Fruit fly (Drosophila melanogaster) whole organism, wandering third instar larva: ENCODE results near the gene RfC38.

ENCODE experiments used
- Abd-B ChIP-seq: fragments of >200 bp; optimal IDR thresholded peaks from 2 replicates; lab custom pipeline; 2017; ENCODE audit warnings: missing biosample characterization, missing genetic modification characterization
- CG32264 ChIP-seq: fragments of 200-800 bp; sonication (Bioruptor generic); optimal IDR thresholded peaks from 2 replicates; lab custom pipeline; 2016; ENCODE audit warnings: missing biosample characterization, missing genetic modification characterization
- CG9705 ChIP-seq: fragments of 200-800 bp; sonication (Bioruptor generic); optimal IDR thresholded peaks from 2 replicates; lab custom pipeline; 2018; ENCODE audit warnings: missing biosample characterization, mild to moderate bottlenecking, missing genetic modification characterization
- Dfd ChIP-seq: fragments of >200 bp; optimal IDR thresholded peaks from 2 replicates; lab custom pipeline; 2017; ENCODE audit warnings: missing biosample characterization, missing genetic modification characterization
- Dif ChIP-seq: fragments of 200-275, 200-300 bp; sonication (Bioruptor generic); optimal IDR thresholded peaks from 2 replicates; lab custom pipeline; 2018; ENCODE audit warnings: missing biosample characterization, missing genetic modification characterization; ENCODE audit not compliant: partially characterized antibody
- GATAd ChIP-seq: sonication (Bioruptor generic); optimal IDR thresholded peaks from 2 replicates; lab custom pipeline; 2016; ENCODE audit warnings: missing biosample characterization, missing genetic modification characterization
- Hnf4 ChIP-seq: fragments of 200-800 bp; sonication (Bioruptor generic); optimal IDR thresholded peaks from 2 replicates; lab custom pipeline; 2016; ENCODE audit warnings: missing biosample characterization, mild to moderate bottlenecking, missing genetic modification characterization
- Hr78 ChIP-seq: fragments of >200 bp; optimal IDR thresholded peaks from 2 replicates; lab custom pipeline; 2017; ENCODE audit warnings: missing biosample characterization, missing genetic modification characterization
- Hr83 ChIP-seq: fragments of 200-300 bp; sonication (Bioruptor generic); optimal IDR thresholded peaks from 2 replicates; lab custom pipeline; 2016; ENCODE audit warnings: missing biosample characterization, mild to moderate bottlenecking, missing genetic modification characterization, moderate library complexity; ENCODE audit not compliant: poor library complexity, severe bottlenecking
- Mio ChIP-seq: sonication (Bioruptor generic); optimal IDR thresholded peaks from 2 replicates; lab custom pipeline; 2016; ENCODE audit warnings: missing biosample characterization, missing genetic modification characterization
- Myc ChIP-seq: fragments of >200 bp; optimal IDR thresholded peaks from 2 replicates; lab custom pipeline; 2017
- N ChIP-seq: fragments of >200 bp; optimal IDR thresholded peaks from 2 replicates; lab custom pipeline; 2018; ENCODE audit warnings: missing biosample characterization, missing external identifiers, missing genetic modification characterization
- OdsH ChIP-seq: fragments of 200-800 bp; sonication (Bioruptor generic); optimal IDR thresholded peaks from 2 replicates; lab custom pipeline; 2016; ENCODE audit warnings: missing biosample characterization, mild to moderate bottlenecking, missing genetic modification characterization
- Rel ChIP-seq, 2 experiments: fragments of 200-800 bp; sonication (Bioruptor generic) in 1 of 2; optimal IDR thresholded peaks; 2 replicates in 1 of 2; 3 replicates in 1 of 2; lab custom pipeline; 2016 to 2019; ENCODE audit warnings: mild to moderate bottlenecking in 2 of 2, missing biosample characterization in 2 of 2, missing genetic modification characterization in 2 of 2, moderate library complexity in 1 of 2
- Sp1 ChIP-seq: fragments of 200-800 bp; sonication (Bioruptor generic); optimal IDR thresholded peaks from 3 replicates; lab custom pipeline; 2019; ENCODE audit warnings: missing biosample characterization, mild to moderate bottlenecking, missing genetic modification characterization, moderate library complexity
- Vsx2 ChIP-seq: fragments of 200-300, 225-300 bp; sonication (Bioruptor generic); optimal IDR thresholded peaks from 2 replicates; lab custom pipeline; 2018; ENCODE audit warnings: missing biosample characterization, missing genetic modification characterization; ENCODE audit not compliant: partially characterized antibody
- br ChIP-seq: fragments of 200-800 bp; sonication (Bioruptor generic); optimal IDR thresholded peaks from 2 replicates; lab custom pipeline; 2016; ENCODE audit warnings: missing biosample characterization, missing genetic modification characterization
- brk ChIP-seq: fragments of 200-800 bp; sonication (Bioruptor generic); optimal IDR thresholded peaks from 2 replicates; lab custom pipeline; 2016; ENCODE audit warnings: missing biosample characterization, mild to moderate bottlenecking, missing genetic modification characterization
- dmrt93B ChIP-seq: fragments of 200-800 bp; sonication (Bioruptor generic); optimal IDR thresholded peaks from 2 replicates; lab custom pipeline; 2018; ENCODE audit warnings: missing biosample characterization, mild to moderate bottlenecking, missing genetic modification characterization
- ey ChIP-seq: fragments of 200-800 bp; sonication (Bioruptor generic); optimal IDR thresholded peaks from 2 replicates; lab custom pipeline; 2016; ENCODE audit warnings: missing biosample characterization, missing genetic modification characterization
- foxo ChIP-seq, 2 experiments: fragments of 200-800 bp; sonication (Bioruptor generic); optimal IDR thresholded peaks; 2 replicates in 1 of 2; 3 replicates in 1 of 2; lab custom pipeline; 2016 to 2017; ENCODE audit warnings: missing biosample characterization in 2 of 2, missing genetic modification characterization in 2 of 2
- fru ChIP-seq: fragments of 200-800 bp; sonication (Bioruptor generic); optimal IDR thresholded peaks from 3 replicates; lab custom pipeline; 2016; ENCODE audit warnings: missing biosample characterization, mild to moderate bottlenecking, missing genetic modification characterization
- h ChIP-seq: fragments of 200-800 bp; sonication (Bioruptor generic); optimal IDR thresholded peaks from 3 replicates; lab custom pipeline; 2016; ENCODE audit warnings: missing biosample characterization, mild to moderate bottlenecking, missing genetic modification characterization
- jim ChIP-seq: fragments of 175-275, 200-325 bp; sonication (Bioruptor generic); optimal IDR thresholded peaks from 2 replicates; lab custom pipeline; 2016; ENCODE audit warnings: missing biosample characterization, mild to moderate bottlenecking, missing genetic modification characterization
- lola ChIP-seq: fragments of >200 bp; optimal IDR thresholded peaks from 2 replicates; lab custom pipeline; 2017; ENCODE audit warnings: missing biosample characterization, missing genetic modification characterization
- pan ChIP-seq: fragments of >200 bp; optimal IDR thresholded peaks from 2 replicates; lab custom pipeline; 2017
- psq ChIP-seq: fragments of 200-800 bp; sonication (Bioruptor generic); optimal IDR thresholded peaks from 3 replicates; lab custom pipeline; 2017; ENCODE audit warnings: missing biosample characterization, mild to moderate bottlenecking, missing genetic modification characterization, moderate library complexity
- rgr ChIP-seq: fragments of 200-800 bp; sonication (Bioruptor generic); optimal IDR thresholded peaks from 3 replicates; lab custom pipeline; 2016; ENCODE audit warnings: missing biosample characterization, mild to moderate bottlenecking, missing genetic modification characterization
- sage ChIP-seq: fragments of 200-800 bp; sonication (Bioruptor generic); optimal IDR thresholded peaks from 2 replicates; lab custom pipeline; 2016; ENCODE audit warnings: missing biosample characterization, mild to moderate bottlenecking, missing genetic modification characterization
- sv ChIP-seq: fragments of 200-800 bp; sonication (Bioruptor generic); optimal IDR thresholded peaks from 3 replicates; lab custom pipeline; 2016; ENCODE audit warnings: missing biosample characterization, missing genetic modification characterization
- tai ChIP-seq: sonication (Bioruptor generic); optimal IDR thresholded peaks from 2 replicates; lab custom pipeline; 2016; ENCODE audit warnings: missing biosample characterization, missing genetic modification characterization
- usp ChIP-seq: fragments of >200 bp; optimal IDR thresholded peaks from 2 replicates; lab custom pipeline; 2017; ENCODE audit warnings: missing biosample characterization, missing genetic modification characterization
- woc ChIP-seq: sonication (Bioruptor generic); optimal IDR thresholded peaks from 2 replicates; lab custom pipeline; 2016; ENCODE audit warnings: missing biosample characterization, mild to moderate bottlenecking, missing genetic modification characterization

The RfC38 gene

DNA sequence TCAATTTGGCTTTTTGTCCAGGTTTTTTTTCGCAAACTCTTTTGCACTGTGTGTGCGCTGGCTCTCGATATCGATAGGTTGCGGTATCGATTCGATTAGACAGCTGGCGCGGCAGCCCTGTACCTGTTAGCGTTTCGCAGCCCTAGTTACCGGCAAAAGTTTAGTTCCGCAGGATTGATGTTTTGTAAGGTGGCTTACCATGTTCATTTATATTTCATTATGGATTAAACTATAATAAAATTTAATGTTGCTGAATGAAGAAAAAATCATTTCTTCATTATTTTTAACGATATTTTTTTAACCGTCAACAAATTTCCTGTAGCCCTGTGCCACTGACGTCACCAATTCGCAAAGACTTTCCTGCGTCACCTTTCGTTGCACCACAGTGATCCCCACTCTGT is 23.9 kb downstream of the RfC38 start, which contains the start of gene Reps (continued):
- TF ChIP-seq lola (GFP tag; lab: Kevin White, UChicago) (no peak), psq (GFP tag; lab: Kevin White, UChicago) (peak; percentile 95), ey (GFP tag; lab: Kevin White, UChicago) (peak; percentile 97), dmrt93B (GFP tag; lab: Kevin White, UChicago) (peak; percentile 98), Vsx2 (GFP tag; lab: Kevin White, UChicago) (no peak), fru (GFP tag; lab: Kevin White, UChicago) (peak; percentile 97), Dfd (GFP tag; lab: Kevin White, UChicago) (no peak)

DNA sequence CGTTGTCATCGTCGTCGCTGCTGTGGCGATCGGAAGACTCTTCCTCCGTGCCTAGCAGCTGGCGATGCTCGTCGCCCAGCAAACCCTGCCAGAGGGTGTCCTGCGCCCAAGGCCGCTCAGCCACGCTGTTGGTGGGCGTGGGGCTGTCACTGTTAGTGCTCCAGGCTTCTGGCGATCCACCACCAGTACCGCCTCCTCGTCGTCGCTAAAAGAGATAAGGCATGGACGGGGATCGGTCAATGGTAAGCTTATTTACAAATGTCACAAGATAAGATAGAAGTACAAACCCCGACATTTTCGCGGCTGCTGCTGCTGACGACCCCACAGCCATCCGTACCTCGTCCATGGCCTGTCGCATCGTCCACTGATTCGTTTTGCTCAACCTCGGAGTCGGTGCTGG is 25.1 kb downstream of the RfC38 start:
- TF ChIP-seq dmrt93B (GFP tag; lab: Kevin White, UChicago), result no peak
- TF ChIP-seq Sp1, result no peak
- TF ChIP-seq Myc, result no peak
- no peak for TF ChIP-seq jim
- TF ChIP-seq CG9705 (GFP tag; lab: Kevin White, UChicago), result no peak
- no peak for TF ChIP-seq Abd-B (GFP tag; lab: Kevin White, UChicago)
- TF ChIP-seq sage, result no peak
- no peak for TF ChIP-seq h
- no peak for TF ChIP-seq Dfd (GFP tag; lab: Kevin White, UChicago)
- TF ChIP-seq br, result no peak
- TF ChIP-seq OdsH (GFP tag; lab: Kevin White, UChicago), result no peak
- no peak for TF ChIP-seq brk (GFP tag; lab: Kevin White, UChicago)
- TF ChIP-seq, all 38 proteins: peak for 0

- TF ChIP-seq fru (GFP tag; lab: Kevin White, UChicago) (no peak), Hr83 (GFP tag; lab: Kevin White, UChicago) (peak; percentile 20)
- TF ChIP-seq, all 38 proteins: peak for 1
Observed at dm6 chr2L:11100516-11101061, 29.9 kb downstream of the RfC38 start, which contains the start of gene Ge-1. Gene Ge-1, minus strand, starts transcription at chr2L:11100888.

DNA sequence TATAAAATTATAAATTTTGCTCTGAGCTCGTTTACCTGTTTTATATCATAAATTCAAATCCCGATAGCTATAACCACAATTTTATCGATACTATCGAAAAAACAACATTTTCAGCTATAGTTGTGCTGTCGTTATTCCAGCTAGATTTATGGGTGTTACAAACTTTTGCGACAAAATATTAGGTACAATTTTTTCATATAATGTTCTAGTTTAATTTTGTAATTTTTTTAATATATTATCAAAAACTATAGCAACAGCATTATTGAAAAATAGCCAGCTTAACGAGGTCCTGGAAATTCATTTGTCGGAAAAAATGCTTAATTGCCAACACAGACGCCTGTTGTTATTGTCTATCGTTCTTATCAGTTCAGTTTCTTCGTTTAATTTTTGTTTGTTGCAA is 39.3 kb downstream of the RfC38 start, which contains the start of gene Wdr59:
Gene Wdr59, plus strand, starts transcription at position 334 of the 400 bp plus-strand sequence.
- no peak for TF ChIP-seq tai
- TF ChIP-seq Sp1, result no peak
- TF ChIP-seq Myc, result peak; percentile 96
- no peak for TF ChIP-seq Mio (GFP tag; lab: Kevin White, UChicago)
- no peak for TF ChIP-seq rgr (GFP tag; lab: Kevin White, UChicago)
- no peak for TF ChIP-seq Hr83 (GFP tag; lab: Kevin White, UChicago)
- TF ChIP-seq GATAd (GFP tag; lab: Kevin White, UChicago), result no peak
- no peak for TF ChIP-seq Hr78 (GFP tag; lab: Kevin White, UChicago)
- no peak for TF ChIP-seq sage
- TF ChIP-seq N (GFP tag; lab: Kevin White, UChicago), result no peak
- peak; percentile 13 for TF ChIP-seq psq (GFP tag; lab: Kevin White, UChicago)
- TF ChIP-seq Hnf4 (GFP tag; lab: Kevin White, UChicago), result no peak
- TF ChIP-seq sv (GFP tag; lab: Kevin White, UChicago), result peak; percentile 49
- no peak for TF ChIP-seq brk (GFP tag; lab: Kevin White, UChicago)
- TF ChIP-seq CG9705 (GFP tag; lab: Kevin White, UChicago), result no peak
- TF ChIP-seq woc (GFP tag; lab: Kevin White, UChicago), result peak; percentile 87

- TF ChIP-seq Dif (peak; percentile 11), psq (GFP tag; lab: Kevin White, UChicago) (no peak)
Observed at dm6 chr2L:11086357-11086924, 44.0 kb downstream of the RfC38 start, which contains the start of gene CG16854. Gene CG16854, plus strand, starts transcription at chr2L:11086721.

dm6 chr2L:11085129-11085528 is 45.3 kb downstream of the RfC38 start, which contains the start of gene AstCC:
Gene AstCC, minus strand, starts transcription at chr2L:11085229.
- TF ChIP-seq Sp1 (no peak), brk (GFP tag; lab: Kevin White, UChicago) (no peak), CG32264 (GFP tag; lab: Kevin White, UChicago) (no peak), Rel (GFP tag; optimal IDR thresholded peaks at IDR 0.05; lab: Kevin White, UChicago) (no peak), Rel (tag; optimal IDR thresholded peaks at IDR 0.05; lab: Kevin White, UChicago) (no peak), sv (GFP tag; lab: Kevin White, UChicago) (no peak), Abd-B (GFP tag; lab: Kevin White, UChicago) (no peak), Vsx2 (GFP tag; lab: Kevin White, UChicago) (no peak), psq (GFP tag; lab: Kevin White, UChicago) (no peak), fru (GFP tag; lab: Kevin White, UChicago) (no peak), Hr78 (GFP tag; lab: Kevin White, UChicago) (no peak), Mio (GFP tag; lab: Kevin White, UChicago) (no peak), N (GFP tag; lab: Kevin White, UChicago) (no peak), usp (no peak), Dif (no peak), rgr (GFP tag; lab: Kevin White, UChicago) (no peak), Myc (no peak), pan (no peak), foxo (GFP tag; optimal IDR thresholded peaks at IDR 0.05; lab: Kevin White, UChicago) (no peak)
